Worm (Caenorhabditis elegans): ENCODE data around the gene kin-9.

The kin-9 gene

DNA sequence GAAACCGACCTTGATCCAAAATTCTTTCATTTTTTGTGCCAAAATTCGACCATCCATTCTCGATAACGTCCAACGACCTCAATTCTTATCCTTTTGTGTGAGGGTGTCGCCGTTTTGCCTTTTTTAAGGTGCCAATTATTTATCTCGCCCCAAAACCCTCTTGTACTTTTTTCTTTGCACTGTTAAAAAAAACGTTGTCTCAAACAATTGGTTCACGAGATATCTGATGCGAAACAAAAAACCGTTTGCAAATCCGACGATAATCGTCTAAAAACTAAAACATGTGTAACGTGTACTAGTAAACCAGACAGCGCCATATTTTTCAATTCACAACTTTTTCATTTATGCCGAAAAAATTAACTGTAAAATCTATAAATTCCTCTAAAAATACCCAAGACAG is 24.9 kb downstream of the kin-9 start, which contains the start of gene F16F9.3:
TSS of gene F16F9.3 (plus strand) at position 301 of the 400 bp plus-strand sequence.
- no peak for TF ChIP-seq lin-15B (tag; optimal IDR thresholded peaks at IDR 0.05)
- no peak for TF ChIP-seq mep-1 (tag; optimal IDR thresholded peaks at IDR 0.05)
- TF ChIP-seq nhr-19 (GFP tag; conservative IDR thresholded peaks at IDR 0.05): no peak
- TF ChIP-seq lir-3 (tag; optimal IDR thresholded peaks at IDR 0.05; ENCODE audit: poor library complexity): no peak
- TF ChIP-seq nhr-12 (tag; optimal IDR thresholded peaks at IDR 0.05): no peak
- no peak for TF ChIP-seq Y116A8C.19 (tag; optimal IDR thresholded peaks at IDR 0.05; ENCODE audit: borderline replicate concordance)
- no peak for TF ChIP-seq C34B4.2 (tag; optimal IDR thresholded peaks at IDR 0.05)
- TF ChIP-seq snpc-4 (tag; optimal IDR thresholded peaks at IDR 0.05): no peak
- no peak for TF ChIP-seq hlh-17 (GFP tag; optimal IDR thresholded peaks at IDR 0.05; ENCODE audit: borderline replicate concordance)
- no peak for TF ChIP-seq fkh-10 (GFP tag; optimal IDR thresholded peaks at IDR 0.05)
- no peak for TF ChIP-seq nhr-71 (tag; optimal IDR thresholded peaks at IDR 0.05)

DNA sequence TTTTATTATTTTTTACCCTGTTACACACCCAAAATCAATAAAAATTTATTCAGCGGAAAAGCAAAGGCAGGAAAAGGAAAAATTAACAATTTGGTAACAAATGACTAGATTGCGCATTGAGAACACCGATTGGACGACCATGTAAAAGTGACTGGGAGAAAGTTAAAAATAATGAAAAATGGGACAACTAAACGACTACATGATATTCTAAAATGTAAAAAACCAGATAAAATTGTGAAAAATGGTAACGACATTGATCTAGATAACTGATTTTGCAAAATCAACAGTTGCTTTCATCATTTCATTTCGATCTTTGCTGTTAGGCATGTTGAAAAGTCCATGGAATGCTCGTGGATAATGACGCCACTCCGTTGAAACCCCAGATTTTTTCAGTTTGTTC is 27.3 kb downstream of the kin-9 start:
- TF ChIP-seq egl-27 (tag; optimal IDR thresholded peaks at IDR 0.05): no peak
- TF ChIP-seq pqm-1 (tag; optimal IDR thresholded peaks at IDR 0.05): no peak
- no peak for TF ChIP-seq nhr-12 (tag; optimal IDR thresholded peaks at IDR 0.05)
- no peak for TF ChIP-seq nhr-19 (GFP tag; conservative IDR thresholded peaks at IDR 0.05)
- TF ChIP-seq Y116A8C.19 (tag; optimal IDR thresholded peaks at IDR 0.05; ENCODE audit: borderline replicate concordance): no peak

- TF ChIP-seq blmp-1 (tag; optimal IDR thresholded peaks at IDR 0.05) (peak; percentile 48), rnt-1 (tag; optimal IDR thresholded peaks at IDR 0.05) (no peak), fkh-10 (GFP tag; optimal IDR thresholded peaks at IDR 0.05) (no peak), F16B12.6 (tag; optimal IDR thresholded peaks at IDR 0.05) (no peak)
Observed at ce11 chrX:8460958-8461357, 28.5 kb downstream of the kin-9 start.

ce11 chrX:8463085-8463645 is 30.7 kb downstream of the kin-9 start, which contains the start of gene F16F9.4:
F16F9.4 (minus strand) TSS chrX:8463360.
- no peak for TF ChIP-seq ceh-88 (GFP tag; IDR thresholded peaks at IDR 0.05)
- TF ChIP-seq nhr-77 (tag; optimal IDR thresholded peaks at IDR 0.05): no peak
- TF ChIP-seq tlp-1 (tag; optimal IDR thresholded peaks at IDR 0.05): no peak
- TF ChIP-seq elt-2 (tag; optimal IDR thresholded peaks at IDR 0.05): peak; percentile 54
- no peak for TF ChIP-seq nhr-12 (tag; optimal IDR thresholded peaks at IDR 0.05)
- no peak for TF ChIP-seq mep-1 (tag; optimal IDR thresholded peaks at IDR 0.05)
- TF ChIP-seq lin-13 (GFP tag; optimal IDR thresholded peaks at IDR 0.05): no peak
- TF ChIP-seq fkh-4 (tag; optimal IDR thresholded peaks at IDR 0.05; ENCODE audit: borderline replicate concordance): no peak
- no peak for TF ChIP-seq efl-1 (optimal IDR thresholded peaks at IDR 0.05)
- peak in 1 of 2 experiments; percentile 68 for TF ChIP-seq efl-1 (GFP tag; optimal IDR thresholded peaks at IDR 0.05 in 1 of 2)

DNA sequence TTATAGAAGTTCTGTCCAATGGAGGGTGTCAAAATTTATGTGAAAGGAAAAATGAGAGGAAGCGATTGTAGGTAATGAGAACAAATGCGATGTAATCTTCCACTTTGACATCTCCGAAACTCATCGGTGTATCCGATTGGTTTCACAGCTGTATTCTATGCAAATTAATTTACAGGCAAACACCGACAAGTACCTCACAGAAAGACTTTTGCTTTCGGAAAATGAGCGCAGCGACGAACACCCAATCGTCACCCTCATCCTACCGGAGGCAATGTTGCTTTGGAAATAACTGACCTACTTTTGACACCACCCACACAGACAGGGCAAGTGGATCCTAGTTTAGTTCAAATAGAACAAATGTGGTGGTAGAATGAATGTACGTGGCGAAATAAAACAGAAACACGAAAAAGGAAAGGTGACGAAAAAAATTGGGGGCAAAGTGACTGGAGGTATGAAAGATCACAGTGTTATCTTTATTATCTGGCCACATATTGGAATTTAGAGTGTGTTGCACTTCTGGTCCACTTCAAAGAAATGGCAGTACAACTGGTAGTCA is 31.5 kb downstream of the kin-9 start:
- TF ChIP-seq hlh-4 (tag; optimal IDR thresholded peaks at IDR 0.05) (no peak), unc-62 (GFP tag; optimal IDR thresholded peaks at IDR 0.05) (no peak), lin-14 (GFP tag; optimal IDR thresholded peaks at IDR 0.05) (no peak), lir-3 (tag; optimal IDR thresholded peaks at IDR 0.05; ENCODE audit: poor library complexity) (no peak), blmp-1 (tag; optimal IDR thresholded peaks at IDR 0.05) (peak; percentile 57)

DNA sequence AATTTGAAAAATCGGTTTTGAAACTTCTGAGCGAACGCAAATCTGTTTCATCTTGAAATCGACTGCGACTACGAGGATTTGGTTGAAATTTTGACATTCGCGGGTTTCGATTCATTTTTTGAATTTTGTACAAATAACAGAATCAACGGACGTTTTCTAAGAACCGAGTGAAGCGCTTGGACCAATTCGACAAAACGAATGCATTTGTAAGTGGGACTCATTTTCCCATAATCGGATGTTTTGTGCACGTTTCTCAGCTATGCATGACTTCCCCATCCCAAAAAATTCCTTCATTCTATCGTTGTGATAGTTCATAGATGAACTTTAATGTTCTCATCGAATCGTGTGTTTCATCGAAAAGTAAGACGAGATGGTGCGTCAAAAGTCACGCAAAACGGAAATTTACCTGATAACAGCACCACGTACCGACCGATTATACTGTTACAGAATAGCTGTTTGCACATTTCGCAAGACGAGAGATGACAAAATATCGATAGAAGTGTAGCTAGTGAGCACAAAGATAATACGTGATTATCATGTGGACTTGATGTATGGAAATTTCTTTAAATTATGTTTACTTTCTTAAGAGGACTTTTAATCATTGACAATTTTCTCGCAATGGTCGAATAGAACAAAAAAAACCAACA is 37.8 kb downstream of the kin-9 start, which contains the start of gene mec-10:
TSS of gene mec-10 (minus strand) at position 189 of the 647 bp plus-strand sequence.
- peak; percentile 14 for TF ChIP-seq nhr-71 (tag; optimal IDR thresholded peaks at IDR 0.05)
- TF ChIP-seq lin-13 (GFP tag; optimal IDR thresholded peaks at IDR 0.05): no peak
- TF ChIP-seq vab-15 (tag; optimal IDR thresholded peaks at IDR 0.05): no peak
- no peak for TF ChIP-seq nhr-77 (tag; optimal IDR thresholded peaks at IDR 0.05)
- no peak for TF ChIP-seq swsn-7 (tag; optimal IDR thresholded peaks at IDR 0.05)
- TF ChIP-seq efl-1 (optimal IDR thresholded peaks at IDR 0.05): no peak
- peak in 1 of 2 experiments; percentile 31 for TF ChIP-seq efl-1 (GFP tag; optimal IDR thresholded peaks at IDR 0.05 in 1 of 2)
- no peak for TF ChIP-seq lsy-2 (tag; optimal IDR thresholded peaks at IDR 0.05)
- TF ChIP-seq fkh-4 (tag; optimal IDR thresholded peaks at IDR 0.05; ENCODE audit: borderline replicate concordance): no peak
- peak; percentile 95 for TF ChIP-seq elt-2 (tag; optimal IDR thresholded peaks at IDR 0.05)
- peak in 1 of 2 experiments; percentile 41 for TF ChIP-seq lin-35 (GFP tag; optimal IDR thresholded peaks at IDR 0.05)
- no peak for TF ChIP-seq zip-4 (GFP tag; optimal IDR thresholded peaks at IDR 0.05)
- TF ChIP-seq hpl-2 (GFP tag; optimal IDR thresholded peaks at IDR 0.05): no peak
- peak in 1 of 2 experiments; percentile 33 for TF ChIP-seq mdl-1 (tag; optimal IDR thresholded peaks at IDR 0.05)
- no peak for TF ChIP-seq skn-1 (tag; optimal IDR thresholded peaks at IDR 0.05)
- no peak for TF ChIP-seq ets-5 (GFP tag; IDR thresholded peaks at IDR 0.05)
- no peak for TF ChIP-seq nhr-237 (tag; optimal IDR thresholded peaks at IDR 0.05)
- no peak for TF ChIP-seq irx-1 (tag; optimal IDR thresholded peaks at IDR 0.05)
- TF ChIP-seq pax-3 (tag; optimal IDR thresholded peaks at IDR 0.05): no peak

Measured in whole organism, L1 larva.